Worm (Caenorhabditis elegans) whole organism, mixed stage, embryonic: ENCODE measurements around the gene T26E4.7.
"Not testable (repeated sequence)": the region's sequence is repeated elsewhere in the genome, so short reads cannot be mapped to it uniquely, and the experiment has no call there.

ENCODE experiments used
- ces-1 ChIP-seq: fragments of 150-350 bp; optimal IDR thresholded peaks from 2 replicates; lab custom pipeline; 2014; ENCODE audit warnings: missing biosample characterization, missing genetic modification reagents, missing genetic modification characterization
- nhr-12 ChIP-seq: fragments of 150-350 bp; optimal IDR thresholded peaks from 2 replicates; lab custom pipeline; 2014; ENCODE audit warnings: missing biosample characterization, missing genetic modification characterization
- pha-4 ChIP-seq: fragments of 150-350 bp; optimal IDR thresholded peaks from 2 replicates; lab custom pipeline; 2018; ENCODE audit warnings: missing biosample characterization, missing genetic modification reagents, missing genetic modification characterization
- tbx-8 ChIP-seq: fragments of 200-800 bp; sonication (Bioruptor generic); optimal IDR thresholded peaks from 2 replicates; lab custom pipeline; 2018; ENCODE audit warnings: mild to moderate bottlenecking, missing genetic modification characterization, moderate library complexity, missing compliant biosample characterization

ce11 chrV:15744366-15744765 is 49.0 kb upstream of the T26E4.7 start, which contains the start of gene str-19:
- TF ChIP-seq tbx-8 (GFP tag; lab: Kevin White, UChicago); nhr-12 (tag; lab: Kevin White, UChicago); pha-4 (tag; lab: Kevin White, UChicago); ces-1 (GFP tag; lab: Kevin White, UChicago): not testable (repeated sequence)
